Fruit fly (Drosophila melanogaster) whole organism, pupa: ENCODE measurements around the gene CG42709.
A peak's percentile ranks its signal among the peaks of the same experiment; 100 is the strongest.

ENCODE experiments used
- CG10348 ChIP-seq: fragments of 200-800 bp; sonication (Bioruptor generic); IDR thresholded peaks from 2 replicates; pipeline ENCODE4 v1.3.6; 2022; ENCODE audit warnings: missing biosample characterization, missing genetic modification characterization
- CG12605 ChIP-seq: fragments of 200-800 bp; sonication (Bioruptor generic); IDR thresholded peaks from 2 replicates; pipeline ENCODE4 v1.3.6; 2022; ENCODE audit warnings: missing biosample characterization, missing genetic modification characterization
- CG13204 ChIP-seq: fragments of 200-800 bp; sonication (Bioruptor generic); optimal IDR thresholded peaks from 2 replicates; lab custom pipeline; 2018; ENCODE audit warnings: missing biosample characterization, mild to moderate bottlenecking, missing genetic modification characterization, moderate library complexity
- CG14655 ChIP-seq: fragments of 200-800 bp; sonication (Bioruptor generic); optimal IDR thresholded peaks from 3 replicates; lab custom pipeline; 2017; ENCODE audit warnings: mild to moderate bottlenecking, missing biosample characterization, missing genetic modification reagents, missing genetic modification characterization
- CG15710 ChIP-seq: fragments of 200-800 bp; sonication (Bioruptor generic); optimal IDR thresholded peaks from 2 replicates; lab custom pipeline; 2018; ENCODE audit warnings: missing biosample characterization, mild to moderate bottlenecking, missing genetic modification characterization, moderate library complexity
- CG17806 ChIP-seq: fragments of 200-800 bp; sonication (Bioruptor generic); optimal IDR thresholded peaks from 2 replicates; lab custom pipeline; 2018; ENCODE audit warnings: missing biosample characterization, mild to moderate bottlenecking, missing genetic modification characterization, moderate library complexity
- CG32121 ChIP-seq: fragments of 200-800 bp; sonication (Bioruptor generic); IDR thresholded peaks from 2 replicates; pipeline ENCODE4 v1.3.6; 2022; ENCODE audit warnings: missing biosample characterization, missing genetic modification characterization
- CG34367 ChIP-seq: fragments of 200-800 bp; sonication (Bioruptor generic); optimal IDR thresholded peaks from 2 replicates; lab custom pipeline; 2018; ENCODE audit warnings: missing biosample characterization, mild to moderate bottlenecking, missing genetic modification characterization
- CG4496 ChIP-seq: fragments of 200-800 bp; sonication (Bioruptor generic); IDR thresholded peaks from 3 replicates; pipeline ENCODE4 v1.3.6; 2022; ENCODE audit warnings: missing biosample characterization, missing genetic modification characterization
- CG8159 ChIP-seq: fragments of 200-800 bp; sonication (Bioruptor generic); optimal IDR thresholded peaks from 3 replicates; lab custom pipeline; 2018; ENCODE audit warnings: missing biosample characterization, mild to moderate bottlenecking, missing genetic modification characterization, moderate library complexity
- CG8301 ChIP-seq: fragments of 200-800 bp; sonication (Bioruptor generic); optimal IDR thresholded peaks from 2 replicates; lab custom pipeline; 2018; ENCODE audit warnings: missing biosample characterization, mild to moderate bottlenecking, missing genetic modification characterization
- CG9948 ChIP-seq: fragments of 200-800 bp; sonication (Bioruptor generic); optimal IDR thresholded peaks from 2 replicates; lab custom pipeline; 2018; ENCODE audit warnings: missing biosample characterization, mild to moderate bottlenecking, missing genetic modification characterization, moderate library complexity
- D1 ChIP-seq: fragments of 200-800 bp; sonication (Bioruptor generic); optimal IDR thresholded peaks from 2 replicates; lab custom pipeline; 2018; ENCODE audit warnings: missing biosample characterization, mild to moderate bottlenecking, missing genetic modification characterization, moderate library complexity
- EcR ChIP-seq: fragments of 200-800 bp; sonication (Bioruptor generic); optimal IDR thresholded peaks from 3 replicates; lab custom pipeline; 2019; ENCODE audit warnings: missing biosample characterization, missing genetic modification characterization, mild to moderate bottlenecking, moderate library complexity, missing genetic modification reagents
- Ets98B ChIP-seq: fragments of 200-800 bp; sonication (Bioruptor generic); IDR thresholded peaks from 2 replicates; pipeline ENCODE4 v1.3.6; 2022; ENCODE audit warnings: missing biosample characterization, missing genetic modification characterization
- Pif1A ChIP-seq: fragments of 200-800 bp; sonication (Bioruptor generic); optimal IDR thresholded peaks from 3 replicates; lab custom pipeline; 2016; ENCODE audit warnings: missing biosample characterization, missing genetic modification characterization
- Pif1B ChIP-seq: fragments of 200-800 bp; sonication (Bioruptor generic); optimal IDR thresholded peaks from 3 replicates; lab custom pipeline; 2016; ENCODE audit warnings: missing biosample characterization, missing genetic modification characterization
- Snoo ChIP-seq: fragments of 200-800 bp; sonication (Bioruptor generic); optimal IDR thresholded peaks from 3 replicates; lab custom pipeline; 2017; ENCODE audit warnings: missing biosample characterization, mild to moderate bottlenecking, missing genetic modification characterization, inconsistent platforms
- fd96Ca ChIP-seq: fragments of 200-800 bp; sonication (Bioruptor generic); IDR thresholded peaks from 3 replicates; pipeline ENCODE4 v1.3.6; 2022; ENCODE audit warnings: missing biosample characterization, missing genetic modification characterization
- gl ChIP-seq: fragments of 200-800 bp; sonication (Bioruptor generic); optimal IDR thresholded peaks from 2 replicates; lab custom pipeline; 2018; ENCODE audit warnings: missing biosample characterization, mild to moderate bottlenecking, missing genetic modification characterization
- rn ChIP-seq: fragments of 200-800 bp; sonication (Bioruptor generic); IDR thresholded peaks from 2 replicates; pipeline ENCODE4 v1.3.6; 2022; ENCODE audit warnings: missing biosample characterization, missing genetic modification characterization

CG42709 gene

DNA sequence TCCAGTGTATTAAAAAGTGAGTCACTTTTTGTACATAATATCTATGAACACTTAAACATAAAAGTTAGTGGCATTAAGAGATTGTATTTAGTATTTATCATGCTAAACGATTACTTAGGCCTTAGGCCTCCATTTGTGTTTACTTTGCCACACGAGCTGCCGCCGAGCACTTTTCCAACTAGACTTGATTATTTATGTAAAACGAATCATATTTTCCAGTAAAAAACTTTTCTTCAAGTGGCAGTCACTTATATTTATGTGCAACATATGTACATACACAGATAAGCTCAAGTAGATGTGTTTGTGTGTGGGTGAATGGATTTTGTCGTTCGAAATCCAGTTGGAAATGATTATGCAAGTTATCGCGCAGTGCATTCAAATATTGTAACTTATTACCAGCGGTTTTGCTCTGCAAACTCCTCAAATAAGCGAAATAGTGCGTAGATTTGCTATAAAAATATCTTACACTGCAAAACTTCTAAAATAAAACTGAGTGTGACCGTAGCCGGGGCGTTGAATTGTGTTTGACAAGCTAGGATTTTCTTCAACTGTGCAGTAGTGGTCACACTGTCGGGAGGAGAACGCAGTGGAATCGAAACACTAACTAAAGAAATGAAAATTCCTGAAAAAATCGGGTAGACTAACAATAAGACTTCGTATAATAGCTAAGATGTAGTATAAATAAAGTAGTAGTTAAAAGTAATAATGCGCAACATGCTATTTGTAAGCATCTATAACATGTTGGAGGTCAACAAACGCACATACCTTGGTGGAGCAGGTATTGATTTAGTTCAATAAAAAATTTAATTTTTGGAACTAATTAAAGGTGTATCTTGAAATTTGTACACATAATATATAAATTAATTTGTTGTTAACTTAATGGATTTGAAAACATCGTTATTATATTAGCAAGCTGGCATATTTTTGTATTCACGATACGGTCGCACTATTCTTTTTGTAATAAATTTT is 40.1 kb upstream of the CG42709 start, which contains the start of the genes Klc and CG10984:
TSS of gene Klc (minus strand) at position 490 of the 969 bp plus-strand sequence.
TSS of gene CG10984 (plus strand) at position 553 of the 969 bp plus-strand sequence.
- peak; percentile 97 for TF ChIP-seq CG4496 (GFP tag; lab: Robert Waterston, UW)
- peak; percentile 93 for TF ChIP-seq CG32121 (GFP tag; lab: Robert Waterston, UW)
- peak; percentile 71 for TF ChIP-seq CG9948 (tag; lab: Kevin White, UChicago)
- no peak for TF ChIP-seq CG14655 (GFP tag; lab: Kevin White, UChicago)
- TF ChIP-seq EcR (GFP tag; lab: Kevin White, UChicago), result no peak
- peak; percentile 87 for TF ChIP-seq CG8301 (tag; lab: Kevin White, UChicago)
- TF ChIP-seq gl (tag; lab: Kevin White, UChicago), result peak; percentile 54
- TF ChIP-seq Pif1A (GFP tag; lab: Kevin White, UChicago), result peak; percentile 90
- peak; percentile 93 for TF ChIP-seq Pif1B
- TF ChIP-seq CG12605 (GFP tag; lab: Robert Waterston, UW), result no peak
- TF ChIP-seq Ets98B, result peak; percentile 96
- TF ChIP-seq CG8159 (tag; lab: Kevin White, UChicago), result peak; percentile 87
- TF ChIP-seq D1, result no peak
- peak; percentile 80 for TF ChIP-seq CG15710 (tag; lab: Kevin White, UChicago)
- TF ChIP-seq CG10348 (GFP tag; lab: Robert Waterston, UW), result no peak
- peak; percentile 85 for TF ChIP-seq CG17806 (tag; lab: Kevin White, UChicago)
- TF ChIP-seq CG34367 (tag; lab: Kevin White, UChicago), result no peak
- TF ChIP-seq rn (GFP tag; lab: Robert Waterston, UW), result peak; percentile 84
- TF ChIP-seq CG13204 (GFP tag; lab: Kevin White, UChicago), result no peak
- TF ChIP-seq Snoo (tag; lab: Kevin White, UChicago), result peak; percentile 65
- no peak for TF ChIP-seq fd96Ca (GFP tag; lab: Robert Waterston, UW)

DNA sequence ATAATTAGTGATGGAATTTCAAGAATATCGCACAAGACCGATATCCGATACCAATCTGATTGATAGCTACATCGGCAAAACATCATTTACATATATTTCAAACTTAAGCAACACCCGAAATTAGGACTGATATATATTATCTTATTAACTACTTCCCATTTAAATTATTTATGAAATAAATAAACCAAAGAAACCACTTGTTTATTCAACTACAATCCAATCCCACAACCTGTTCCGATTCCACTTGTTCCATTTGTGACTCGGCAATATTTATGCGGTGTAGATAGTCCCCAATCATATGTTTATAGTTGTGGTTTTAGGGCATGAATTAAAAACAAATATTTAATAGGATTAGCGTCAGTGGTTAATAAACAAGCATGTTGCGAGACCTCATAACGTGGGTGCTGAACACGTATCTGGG is 35.2 kb upstream of the CG42709 start, which contains the start of the genes CG10973 and Vps13D:
TSS of gene CG10973 (minus strand) at position 6 of the 421 bp plus-strand sequence.
TSS of gene Vps13D (plus strand) at position 281 of the 421 bp plus-strand sequence.
- TF ChIP-seq CG4496 (GFP tag; lab: Robert Waterston, UW) (no peak), fd96Ca (GFP tag; lab: Robert Waterston, UW) (peak; percentile 35; the same call in 1 of the 3 replicates)

dm6 chr3L:12772740-12773686 is 17.0 kb upstream of the CG42709 start, which contains the start of gene Hip1:
TSS of gene Hip1 (minus strand) at chr3L:12773573.
- TF ChIP-seq CG12605 (GFP tag; lab: Robert Waterston, UW), result no peak
- TF ChIP-seq gl (tag; lab: Kevin White, UChicago), result no peak
- no peak for TF ChIP-seq Pif1B
- TF ChIP-seq Snoo (tag; lab: Kevin White, UChicago), result no peak
- TF ChIP-seq fd96Ca (GFP tag; lab: Robert Waterston, UW), result no peak
- TF ChIP-seq rn (GFP tag; lab: Robert Waterston, UW), result no peak
- no peak for TF ChIP-seq CG10348 (GFP tag; lab: Robert Waterston, UW)
- no peak for TF ChIP-seq CG14655 (GFP tag; lab: Kevin White, UChicago)
- TF ChIP-seq EcR (GFP tag; lab: Kevin White, UChicago), result no peak
- no peak for TF ChIP-seq CG8301 (tag; lab: Kevin White, UChicago)
- no peak for TF ChIP-seq Pif1A (GFP tag; lab: Kevin White, UChicago)
- TF ChIP-seq CG15710 (tag; lab: Kevin White, UChicago), result no peak
- no peak for TF ChIP-seq CG9948 (tag; lab: Kevin White, UChicago)
- no peak for TF ChIP-seq CG13204 (GFP tag; lab: Kevin White, UChicago)
- no peak for TF ChIP-seq Ets98B
- no peak for TF ChIP-seq CG17806 (tag; lab: Kevin White, UChicago)
- no peak for TF ChIP-seq CG8159 (tag; lab: Kevin White, UChicago)
- TF ChIP-seq D1, result no peak
- TF ChIP-seq CG34367 (tag; lab: Kevin White, UChicago), result no peak
- TF ChIP-seq CG4496 (GFP tag; lab: Robert Waterston, UW), result no peak

DNA sequence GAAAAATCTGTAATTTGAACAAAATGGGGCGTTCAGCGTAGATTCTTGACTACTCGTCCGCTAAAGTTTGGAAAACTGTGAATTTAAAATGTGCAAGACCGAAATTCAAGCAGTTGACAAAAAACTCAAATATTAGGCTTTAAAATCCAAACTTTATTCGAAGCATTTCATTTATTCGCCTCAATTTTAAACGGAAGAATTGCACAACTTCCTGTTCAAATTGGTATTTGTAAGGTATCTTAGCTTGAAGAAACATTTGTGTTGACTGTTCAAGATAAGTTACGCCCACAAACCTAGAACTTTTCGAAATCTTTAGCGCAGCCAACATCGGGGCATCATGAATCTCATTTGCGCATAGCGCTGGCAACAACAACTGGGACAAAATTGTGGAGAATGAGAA is 11.4 kb upstream of the CG42709 start, which contains the start of gene CG32106:
TSS of gene CG32106 (minus strand) at position 101 of the 400 bp plus-strand sequence.
- TF ChIP-seq CG8301 (tag; lab: Kevin White, UChicago) (no peak), CG32121 (GFP tag; lab: Robert Waterston, UW) (no peak), CG34367 (tag; lab: Kevin White, UChicago) (no peak), CG4496 (GFP tag; lab: Robert Waterston, UW) (no peak), Pif1A (GFP tag; lab: Kevin White, UChicago) (no peak), Pif1B (no peak), Ets98B (no peak), CG15710 (tag; lab: Kevin White, UChicago) (no peak), CG10348 (GFP tag; lab: Robert Waterston, UW) (no peak), CG12605 (GFP tag; lab: Robert Waterston, UW) (no peak), CG14655 (GFP tag; lab: Kevin White, UChicago) (no peak), CG9948 (tag; lab: Kevin White, UChicago) (no peak), EcR (GFP tag; lab: Kevin White, UChicago) (no peak)
